Fruit fly (Drosophila melanogaster): Measurements from ENCODE around the gene CG14247.
A peak's percentile ranks its signal among the peaks of the same experiment; 100 is the strongest.

Gene CG14247

dm6 chr3R:26717295-26717694, 20.1 kb upstream of the CG14247 start, which contains the start of gene CG6425 (continued):
- TF ChIP-seq Lhr (GFP tag; optimal IDR thresholded peaks at IDR 0.05) (peak; percentile 37), ranshi (GFP tag; IDR thresholded peaks at IDR 0.05) (peak; percentile 54), gfzf (GFP tag; optimal IDR thresholded peaks at IDR 0.05) (peak; percentile 62), hth (optimal IDR thresholded peaks at IDR 0.05) (no peak), inv (GFP tag; IDR thresholded peaks at IDR 0.05; ENCODE audit: partially characterized antibody) (no peak), dysf (GFP tag; IDR thresholded peaks at IDR 0.05) (peak; percentile 61; the same call in 2 of the 3 replicates), so (GFP tag; IDR thresholded peaks at IDR 0.05) (no peak), Dp (GFP tag; optimal IDR thresholded peaks at IDR 0.05) (peak; percentile 78), CG12391 (tag; optimal IDR thresholded peaks at IDR 0.05) (peak; percentile 35), ssp (GFP tag; IDR thresholded peaks at IDR 0.05) (peak; percentile 97), CG16813 (GFP tag; IDR thresholded peaks at IDR 0.05; ENCODE audit: partially characterized antibody) (0 out of 3 replicates have a peak, but pooled peaks have one; percentile 30), CG15696 (tag; optimal IDR thresholded peaks at IDR 0.05) (peak; percentile 14), CoRest (tag; optimal IDR thresholded peaks at IDR 0.05) (peak; percentile 63), CG7839 (tag; optimal IDR thresholded peaks at IDR 0.05) (peak; percentile 15), az2 (GFP tag; optimal IDR thresholded peaks at IDR 0.05) (peak; percentile 3), zf30C (GFP tag; optimal IDR thresholded peaks at IDR 0.05) (peak; percentile 25), ci (GFP tag; IDR thresholded peaks at IDR 0.05) (peak; percentile 13; the same call in 1 of the 3 replicates), MBD-R2 (GFP tag; IDR thresholded peaks at IDR 0.05) (peak; percentile 64), eve (GFP tag; optimal IDR thresholded peaks at IDR 0.05) (no peak), Hr78 (GFP tag; optimal IDR thresholded peaks at IDR 0.05) (peak in 1 of 2 experiments; percentile 55), CG4404 (GFP tag; IDR thresholded peaks at IDR 0.05) (0 out of 2 replicates have a peak, but pooled peaks have one; percentile 13), CG10267 (tag; optimal IDR thresholded peaks at IDR 0.05) (peak; percentile 16), CG31441 (GFP tag; IDR thresholded peaks at IDR 0.05) (peak; percentile 38; the same call in 1 of the 2 replicates), BEAF-32 (GFP tag; optimal IDR thresholded peaks at IDR 0.05) (peak; percentile 48), Xbp1 (GFP tag; optimal IDR thresholded peaks at IDR 0.05) (peak; percentile 22), CG4617 (GFP tag; optimal IDR thresholded peaks at IDR 0.05; ENCODE audit: borderline replicate concordance) (peak; percentile 1), CG8924 (tag; optimal IDR thresholded peaks at IDR 0.05) (peak; percentile 23), Dfd (GFP tag; optimal IDR thresholded peaks at IDR 0.05) (peak in 1 of 2 experiments; percentile 51), Fer2 (tag; optimal IDR thresholded peaks at IDR 0.05) (peak; percentile 14), sug (tag; optimal IDR thresholded peaks at IDR 0.05) (peak; percentile 26), Jarid2 (GFP tag; optimal IDR thresholded peaks at IDR 0.05) (no peak), hb (GFP tag; IDR thresholded peaks at IDR 0.05; ENCODE audit: partially characterized antibody) (no peak), mam (GFP tag; optimal IDR thresholded peaks at IDR 0.05) (peak; percentile 15), Ptx1 (GFP tag; IDR thresholded peaks at IDR 0.05) (peak; percentile 27; the same call in 1 of the 2 replicates), Ada2b (GFP tag; IDR thresholded peaks at IDR 0.05) (peak; percentile 30; the same call in 1 of the 2 replicates), CG7357 (GFP tag; IDR thresholded peaks at IDR 0.05) (peak; percentile 98), lola (GFP tag; optimal IDR thresholded peaks at IDR 0.05) (peak in 2 of 3 experiments; percentile 32 to 85), CG5953 (GFP tag; IDR thresholded peaks at IDR 0.05) (peak; percentile 38; the same call in 1 of the 2 replicates), Hr3 (GFP tag; optimal IDR thresholded peaks at IDR 0.05) (peak; percentile 14), unc-4 (GFP tag; IDR thresholded peaks at IDR 0.05; ENCODE audit: partially characterized antibody) (no peak), CG1603 (tag; optimal IDR thresholded peaks at IDR 0.05) (peak; percentile 51), CG33213 (GFP tag; optimal IDR thresholded peaks at IDR 0.05) (no peak), CG17802 (tag; optimal IDR thresholded peaks at IDR 0.05) (peak; percentile 55), wdn (GFP tag; IDR thresholded peaks at IDR 0.05) (peak; percentile 39; the same call in 1 of the 2 replicates), CG12071 (GFP tag; optimal IDR thresholded peaks at IDR 0.05) (no peak), slbo (GFP tag; IDR thresholded peaks at IDR 0.05) (peak; percentile 72), pzg (GFP tag; optimal IDR thresholded peaks at IDR 0.05) (peak; percentile 59), Abd-B (GFP tag; optimal IDR thresholded peaks at IDR 0.05) (peak; percentile 60), CG10366 (GFP tag; IDR thresholded peaks at IDR 0.05) (peak; percentile 38; the same call in 1 of the 2 replicates)

Measured in whole organism, embryonic.